Worm (Caenorhabditis elegans): ENCODE measurements around the gene T20B12.3.
A peak's percentile ranks its signal among the peaks of the same experiment; 100 is the strongest.

The T20B12.3 gene

ce11 chrIII:7381546-7382171 lies at the start of gene T20B12.3, which contains the start of gene hmg-4:
TSS of gene T20B12.3 (plus strand) at chrIII:7382115.
TSS of gene hmg-4 (minus strand) at chrIII:7381596.
- TF ChIP-seq nhr-41 (GFP tag; IDR thresholded peaks at IDR 0.05) (no peak), daf-8 (GFP tag; IDR thresholded peaks at IDR 0.05) (no peak), daf-16 (GFP tag; optimal IDR thresholded peaks at IDR 0.05) (no peak), daf-16 (tag; optimal IDR thresholded peaks at IDR 0.05) (peak; percentile 36), pha-4 (GFP tag; IDR thresholded peaks at IDR 0.05) (no peak), pha-4 (tag; optimal IDR thresholded peaks at IDR 0.05) (no peak), arid-1 (GFP tag; conservative IDR thresholded peaks at IDR 0.05) (no peak), F49E8.2 (tag; optimal IDR thresholded peaks at IDR 0.05; ENCODE audit: borderline replicate concordance) (no peak), nhr-11 (tag; optimal IDR thresholded peaks at IDR 0.05) (no peak), rbr-2 (tag; optimal IDR thresholded peaks at IDR 0.05) (peak; percentile 11), ZK546.5 (tag; optimal IDR thresholded peaks at IDR 0.05) (no peak), sdz-12 (GFP tag; optimal IDR thresholded peaks at IDR 0.05) (no peak), vab-7 (GFP tag; IDR thresholded peaks at IDR 0.05) (no peak), saeg-2 (GFP tag; IDR thresholded peaks at IDR 0.05) (no peak), mep-1 (tag; optimal IDR thresholded peaks at IDR 0.05) (peak; percentile 34), unc-62 (GFP tag; optimal IDR thresholded peaks at IDR 0.05 in 1 of 2) (no peak), unc-62 (tag; optimal IDR thresholded peaks at IDR 0.05) (no peak), ceh-32 (tag; optimal IDR thresholded peaks at IDR 0.05; ENCODE audit: poor library complexity) (no peak), dmd-8 (GFP tag; IDR thresholded peaks at IDR 0.05) (no peak), pqm-1 (tag; optimal IDR thresholded peaks at IDR 0.05) (no peak), lir-3 (tag; optimal IDR thresholded peaks at IDR 0.05) (no peak), unc-39 (tag; optimal IDR thresholded peaks at IDR 0.05) (no peak), F37D6.2 (tag; optimal IDR thresholded peaks at IDR 0.05) (no peak), zag-1 (tag; optimal IDR thresholded peaks at IDR 0.05) (no peak), Y5F2A.4 (GFP tag; optimal IDR thresholded peaks at IDR 0.05) (no peak), zip-11 (GFP tag; IDR thresholded peaks at IDR 0.05) (no peak), aly-2 (tag; optimal IDR thresholded peaks at IDR 0.05) (no peak), lin-39 (tag; optimal IDR thresholded peaks at IDR 0.05) (no peak), zip-2 (tag; optimal IDR thresholded peaks at IDR 0.05) (no peak), dpl-1 (GFP tag; optimal IDR thresholded peaks at IDR 0.05) (peak; percentile 61), mdt-29 (GFP tag; IDR thresholded peaks at IDR 0.05) (no peak), fos-1 (tag; optimal IDR thresholded peaks at IDR 0.05) (no peak), nhr-10 (tag; optimal IDR thresholded peaks at IDR 0.05) (no peak), jun-1 (tag; optimal IDR thresholded peaks at IDR 0.05) (no peak), Y48G9A.11 (GFP tag; IDR thresholded peaks at IDR 0.05) (no peak), Y75B8A.6 (GFP tag; IDR thresholded peaks at IDR 0.05) (no peak), F44E2.7 (GFP tag; IDR thresholded peaks at IDR 0.05) (no peak), daf-19 (GFP tag; conservative IDR thresholded peaks at IDR 0.05) (no peak), snpc-1.2 (GFP tag; IDR thresholded peaks at IDR 0.05) (no peak), mxl-3 (GFP tag; optimal IDR thresholded peaks at IDR 0.05) (no peak), daf-12 (tag; optimal IDR thresholded peaks at IDR 0.05) (no peak), lim-7 (GFP tag; IDR thresholded peaks at IDR 0.05) (no peak), mes-2 (tag; optimal IDR thresholded peaks at IDR 0.05; ENCODE audit: poor library complexity, severe bottlenecking) (peak; percentile 62), ama-1 (optimal IDR thresholded peaks at IDR 0.05) (no peak), F26F4.8 (GFP tag; conservative IDR thresholded peaks at IDR 0.05) (no peak), R02D3.7 (tag; optimal IDR thresholded peaks at IDR 0.05) (no peak), gei-8 (GFP tag; optimal IDR thresholded peaks at IDR 0.05) (no peak), ceh-82 (tag; optimal IDR thresholded peaks at IDR 0.05) (no peak), ceh-62 (tag; optimal IDR thresholded peaks at IDR 0.05) (no peak), tra-1 (GFP tag; IDR thresholded peaks at IDR 0.05) (no peak), lin-38 (GFP tag; IDR thresholded peaks at IDR 0.05) (peak; percentile 53), nhr-28 (tag; optimal IDR thresholded peaks at IDR 0.05) (no peak), hlh-30 (tag; optimal IDR thresholded peaks at IDR 0.05; ENCODE audit: insufficient read depth) (peak; percentile 51)
